Worm (Caenorhabditis elegans) whole organism, L4 larva: Measurements from ENCODE around the gene twk-10.

ENCODE experiments used
- D1046.2 ChIP-seq: fragments of 200-800 bp; sonication (Bioruptor generic); IDR thresholded peaks from 2 replicates; pipeline ENCODE4 v1.3.6; 2022; ENCODE audit warnings: missing genetic modification characterization, missing compliant biosample characterization
- Y105C5A.15 ChIP-seq: fragments of 200-800 bp; sonication (Bioruptor generic); IDR thresholded peaks from 2 replicates; pipeline ENCODE4 v1.3.6; 2022; ENCODE audit warnings: missing genetic modification characterization, missing compliant biosample characterization
- ZK337.2 ChIP-seq: fragments of 200-800 bp; sonication (Bioruptor generic); IDR thresholded peaks from 2 replicates; pipeline ENCODE4 v1.3.6; 2022; ENCODE audit warnings: missing genetic modification reagents, missing genetic modification characterization, missing compliant biosample characterization
- ZK546.5 ChIP-seq, 2 experiments: sonication (generic microtip); optimal IDR thresholded peaks; 2 replicates each; lab custom pipeline; 2017; ENCODE audit warnings: missing biosample characterization in 2 of 2, missing genetic modification characterization in 2 of 2
- aha-1 ChIP-seq: fragments of 150-350 bp; peaks from one replicate; lab custom pipeline; 2014; ENCODE audit warnings: missing biosample characterization, missing genetic modification characterization
- aly-2 ChIP-seq: sonication (generic microtip); optimal IDR thresholded peaks from 2 replicates; lab custom pipeline; 2018; ENCODE audit warnings: missing biosample characterization, missing genetic modification characterization
- arid-1 ChIP-seq: fragments of 200-800 bp; sonication (Bioruptor generic); conservative IDR thresholded peaks from 2 replicates; pipeline ENCODE4 v1.3.6; 2022; ENCODE audit warnings: missing genetic modification reagents, missing genetic modification characterization, missing compliant biosample characterization
- attf-4 ChIP-seq: sonication (generic microtip); optimal IDR thresholded peaks from 3 replicates; lab custom pipeline; 2017; ENCODE audit warnings: missing biosample characterization, missing genetic modification characterization
- ceh-20 ChIP-seq: fragments of 200-800 bp; sonication (Bioruptor generic); IDR thresholded peaks from 2 replicates; pipeline ENCODE4 v1.3.6; 2022; ENCODE audit warnings: missing genetic modification reagents, missing genetic modification characterization, missing compliant biosample characterization
- ceh-32 ChIP-seq: sonication (generic microtip); optimal IDR thresholded peaks from 2 replicates; lab custom pipeline; 2016; ENCODE audit warnings: mild to moderate bottlenecking, missing genetic modification characterization, missing compliant biosample characterization; ENCODE audit not compliant: poor library complexity
- ces-1 ChIP-seq: fragments of 150-350 bp; sonication (generic microtip); optimal IDR thresholded peaks from 4 replicates; lab custom pipeline; 2014; ENCODE audit warnings: missing biosample characterization, missing genetic modification reagents, missing genetic modification characterization
- daf-12 ChIP-seq: fragments of 150-350 bp; optimal IDR thresholded peaks from 2 replicates; lab custom pipeline; 2014; ENCODE audit warnings: missing biosample characterization, missing genetic modification reagents, missing genetic modification characterization
- daf-16 ChIP-seq, 3 experiments: sonication (generic microtip); optimal IDR thresholded peaks; 2 replicates each; lab custom pipeline; 2016 to 2017; ENCODE audit warnings: missing genetic modification characterization in 3 of 3, missing genetic modification reagents in 3 of 3, mild to moderate bottlenecking in 2 of 3, missing compliant biosample characterization in 2 of 3, missing biosample characterization in 1 of 3, moderate library complexity in 1 of 3
- dve-1 ChIP-seq: sonication (generic microtip); optimal IDR thresholded peaks from 2 replicates; lab custom pipeline; 2017; ENCODE audit warnings: antibody characterized with exemption, mild to moderate bottlenecking, missing genetic modification characterization, missing compliant biosample characterization; ENCODE audit not compliant: insufficient read depth
- egl-27 ChIP-seq: sonication (generic microtip); optimal IDR thresholded peaks from 3 replicates; lab custom pipeline; 2017; ENCODE audit warnings: missing biosample characterization, missing genetic modification reagents, missing genetic modification characterization
- egl-43 ChIP-seq: fragments of 200-800 bp; sonication (Bioruptor generic); IDR thresholded peaks from 2 replicates; pipeline ENCODE4 v1.3.6; 2022; ENCODE audit warnings: missing genetic modification reagents, missing genetic modification characterization, missing compliant biosample characterization
- fkh-10 ChIP-seq: fragments of 150-350 bp; optimal IDR thresholded peaks from 2 replicates; lab custom pipeline; 2014; ENCODE audit warnings: missing biosample characterization, missing genetic modification reagents, missing genetic modification characterization
- fos-1 ChIP-seq: fragments of 150-350 bp; optimal IDR thresholded peaks from 2 replicates; lab custom pipeline; 2014; ENCODE audit warnings: missing biosample characterization, missing genetic modification characterization
- gei-8 ChIP-seq: fragments of 200-800 bp; sonication (Bioruptor generic); optimal IDR thresholded peaks from 2 replicates; lab custom pipeline; 2018; ENCODE audit warnings: mild to moderate bottlenecking, missing genetic modification characterization, missing compliant biosample characterization
- hlh-11 ChIP-seq: fragments of 200-800 bp; sonication (Bioruptor generic); optimal IDR thresholded peaks from 2 replicates; lab custom pipeline; 2018; ENCODE audit warnings: mild to moderate bottlenecking, missing genetic modification characterization, missing compliant biosample characterization
- hlh-30 ChIP-seq: sonication (generic microtip); optimal IDR thresholded peaks from 2 replicates; lab custom pipeline; 2017; ENCODE audit warnings: antibody characterized with exemption, mild to moderate bottlenecking, missing genetic modification characterization, missing compliant biosample characterization; ENCODE audit not compliant: insufficient read depth
- hmg-1.1 ChIP-seq: fragments of 200-800 bp; sonication (Bioruptor generic); IDR thresholded peaks from 2 replicates; pipeline ENCODE4 v1.3.6; 2022; ENCODE audit warnings: missing genetic modification reagents, missing genetic modification characterization, missing compliant biosample characterization
- lin-1 ChIP-seq: fragments of 200-800 bp; sonication (Bioruptor generic); IDR thresholded peaks from 2 replicates; pipeline ENCODE4 v1.3.6; 2022; ENCODE audit warnings: missing genetic modification reagents, missing genetic modification characterization, missing compliant biosample characterization
- lin-15B ChIP-seq: fragments of 150-350 bp; sonication (generic microtip); optimal IDR thresholded peaks from 3 replicates; lab custom pipeline; 2014; ENCODE audit warnings: missing biosample characterization, missing genetic modification characterization
- lir-3 ChIP-seq: sonication (generic microtip); optimal IDR thresholded peaks from 2 replicates; lab custom pipeline; 2016; ENCODE audit warnings: mild to moderate bottlenecking, missing genetic modification characterization, missing compliant biosample characterization
- madf-5 ChIP-seq, 2 experiments: fragments of 200-800 bp; sonication (Bioruptor generic); IDR thresholded peaks; 2 replicates each; pipeline ENCODE4 v1.3.6; 2022; ENCODE audit warnings: missing compliant biosample characterization in 2 of 2, missing genetic modification characterization in 2 of 2
- mep-1 ChIP-seq: fragments of 150-350 bp; sonication (generic microtip); optimal IDR thresholded peaks from 3 replicates; lab custom pipeline; 2014; ENCODE audit warnings: missing biosample characterization, missing genetic modification characterization
- mes-2 ChIP-seq: sonication (generic microtip); optimal IDR thresholded peaks from 2 replicates; lab custom pipeline; 2016; ENCODE audit warnings: missing genotype, mild to moderate bottlenecking, missing genetic modification characterization, missing compliant biosample characterization; ENCODE audit not compliant: poor library complexity, severe bottlenecking
- mxl-2 ChIP-seq: fragments of 200-800 bp; sonication (Bioruptor generic); conservative IDR thresholded peaks from 2 replicates; pipeline ENCODE4 v1.3.6; 2022; ENCODE audit warnings: missing genetic modification reagents, missing genetic modification characterization, missing compliant biosample characterization
- mxl-3 ChIP-seq: fragments of 200-800 bp; sonication (Bioruptor generic); optimal IDR thresholded peaks from 2 replicates; lab custom pipeline; 2018; ENCODE audit warnings: mild to moderate bottlenecking, missing genetic modification characterization, missing compliant biosample characterization
- nhr-25 ChIP-seq: sonication (generic microtip); optimal IDR thresholded peaks from 2 replicates; lab custom pipeline; 2017; ENCODE audit warnings: missing genetic modification characterization, mild to moderate bottlenecking, missing compliant biosample characterization, antibody characterized with exemption, moderate library complexity, borderline replicate concordance; ENCODE audit not compliant: insufficient read depth
- nhr-28 ChIP-seq: fragments of 150-350 bp; optimal IDR thresholded peaks from 2 replicates; lab custom pipeline; 2014; ENCODE audit warnings: missing biosample characterization, missing genetic modification characterization
- nhr-42 ChIP-seq: fragments of 200-800 bp; sonication (Bioruptor generic); IDR thresholded peaks from 2 replicates; pipeline ENCODE4 v1.3.6; 2022; ENCODE audit warnings: missing genetic modification characterization, missing compliant biosample characterization
- nhr-77 ChIP-seq: fragments of 150-350 bp; optimal IDR thresholded peaks from 2 replicates; lab custom pipeline; 2014; ENCODE audit warnings: missing biosample characterization, missing genetic modification characterization
- pha-4 ChIP-seq, 2 experiments: fragments of 150-350 bp in 1 of 2; fragments of 200-800 bp in 1 of 2; sonication (Bioruptor generic) in 1 of 2; IDR thresholded peaks in 1 of 2; optimal IDR thresholded peaks in 1 of 2; 2 replicates each; pipeline versions ENCODE4 v1.3.6 to Lab custom; 2014 to 2022; ENCODE audit warnings: missing genetic modification characterization in 2 of 2, missing genetic modification reagents in 2 of 2, missing biosample characterization in 1 of 2, missing compliant biosample characterization in 1 of 2
- php-3 ChIP-seq: fragments of 200-800 bp; sonication (Bioruptor generic); IDR thresholded peaks from 2 replicates; pipeline ENCODE4 v1.3.6; 2022; ENCODE audit warnings: missing genetic modification reagents, missing genetic modification characterization, missing compliant biosample characterization
- pqm-1 ChIP-seq: sonication (generic microtip); optimal IDR thresholded peaks from 2 replicates; lab custom pipeline; 2017; ENCODE audit warnings: missing biosample characterization, missing genetic modification characterization
- rbr-2 ChIP-seq: sonication (generic microtip); optimal IDR thresholded peaks from 2 replicates; lab custom pipeline; 2016; ENCODE audit warnings: missing genotype, missing genetic modification characterization, missing compliant biosample characterization
- saeg-2 ChIP-seq: fragments of 200-800 bp; sonication (Bioruptor generic); IDR thresholded peaks from 2 replicates; pipeline ENCODE4 v1.3.6; 2022; ENCODE audit warnings: missing genetic modification reagents, missing genetic modification characterization, missing compliant biosample characterization
- set-16 ChIP-seq: fragments of 200-800 bp; sonication (Bioruptor generic); IDR thresholded peaks from 2 replicates; pipeline ENCODE4 v1.3.6; 2022; ENCODE audit warnings: missing genetic modification reagents, missing genetic modification characterization, missing compliant biosample characterization
- snpc-1.2 ChIP-seq: fragments of 200-800 bp; sonication (Bioruptor generic); IDR thresholded peaks from 2 replicates; pipeline ENCODE4 v1.3.6; 2022; ENCODE audit warnings: missing genetic modification reagents, missing genetic modification characterization, missing compliant biosample characterization
- spr-3 ChIP-seq: fragments of 200-800 bp; sonication (Bioruptor generic); optimal IDR thresholded peaks from 2 replicates; lab custom pipeline; 2018; ENCODE audit warnings: mild to moderate bottlenecking, missing genetic modification characterization, missing compliant biosample characterization
- tra-1 ChIP-seq: fragments of 200-800 bp; sonication (Bioruptor generic); IDR thresholded peaks from 2 replicates; pipeline ENCODE4 v1.3.6; 2022; ENCODE audit warnings: missing genetic modification reagents, missing genetic modification characterization, missing compliant biosample characterization
- vab-7 ChIP-seq: fragments of 200-800 bp; sonication (Bioruptor generic); IDR thresholded peaks from 2 replicates; pipeline ENCODE4 v1.3.6; 2022; ENCODE audit warnings: missing genetic modification reagents, missing genetic modification characterization, missing compliant biosample characterization
- zfp-3 ChIP-seq: fragments of 200-800 bp; sonication (Bioruptor generic); conservative IDR thresholded peaks from 2 replicates; pipeline ENCODE4 v1.3.6; 2022; ENCODE audit warnings: missing genetic modification reagents, missing genetic modification characterization, missing compliant biosample characterization
- zip-11 ChIP-seq: fragments of 200-800 bp; sonication (Bioruptor generic); IDR thresholded peaks from 2 replicates; pipeline ENCODE4 v1.3.6; 2022; ENCODE audit warnings: missing genetic modification characterization, missing compliant biosample characterization

The twk-10 gene

DNA sequence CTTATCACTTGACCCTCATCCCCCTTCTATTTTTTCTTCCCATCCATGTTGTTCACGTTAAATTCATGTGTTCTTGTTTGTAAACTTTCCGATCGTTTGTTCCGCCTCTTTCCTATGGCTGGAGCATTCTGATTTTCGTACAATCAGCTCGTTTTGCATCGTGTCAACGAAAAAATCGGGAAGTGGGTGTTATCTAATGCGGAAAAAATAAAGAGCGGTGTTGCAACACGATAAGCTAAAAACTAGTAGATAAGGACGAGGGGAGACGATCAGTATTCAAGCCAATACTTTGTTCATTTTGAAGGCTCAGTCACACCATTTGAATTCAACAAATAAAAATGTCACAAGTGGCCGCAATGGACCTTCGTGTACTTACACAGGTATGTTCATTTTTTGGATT lies 27.4 kb upstream of the twk-10 start, which contains the start of gene acs-1 (continued):
- TF ChIP-seq lin-1 (0 out of 2 replicates have a peak, but pooled peaks have one; percentile 28), hlh-11 (peak; percentile 86), mes-2 (tag; lab: Kevin White, UChicago) (no peak), nhr-42 (no peak), ces-1 (no peak), lin-15B (tag; lab: Kevin White, UChicago) (no peak), madf-5 (GFP tag; IDR thresholded peaks at IDR 0.05; lab: Robert Waterston, UW) (no peak), egl-27 (no peak), php-3 (no peak), mxl-2 (no peak), zfp-3 (GFP tag; lab: Robert Waterston, UW) (no peak), fos-1 (tag; lab: Kevin White, UChicago) (no peak), ZK546.5 (tag; optimal IDR thresholded peaks at IDR 0.05; lab: Kevin White, UChicago) (no peak), mxl-3 (GFP tag; lab: Kevin White, UChicago) (peak; percentile 52), tra-1 (GFP tag; lab: Robert Waterston, UW) (peak; percentile 54; the same call in 1 of the 2 replicates), Y105C5A.15 (GFP tag; lab: Robert Waterston, UW) (no peak), lir-3 (no peak), arid-1 (GFP tag; lab: Robert Waterston, UW) (no peak), snpc-1.2 (no peak), pha-4 (GFP tag; IDR thresholded peaks at IDR 0.05; lab: Robert Waterston, UW) (no peak), pha-4 (tag; optimal IDR thresholded peaks at IDR 0.05; lab: Kevin White, UChicago) (no peak), pqm-1 (tag; lab: Kevin White, UChicago) (peak; percentile 80), nhr-77 (tag; lab: Kevin White, UChicago) (peak; percentile 6), zip-11 (GFP tag; lab: Robert Waterston, UW) (no peak), dve-1 (peak; percentile 63), fkh-10 (GFP tag; lab: Kevin White, UChicago) (no peak), hmg-1.1 (GFP tag; lab: Robert Waterston, UW) (no peak), hlh-30 (tag; lab: Kevin White, UChicago) (no peak), attf-4 (tag; lab: Kevin White, UChicago) (no peak), set-16 (GFP tag; lab: Robert Waterston, UW) (no peak)

ce11 chrV:6533030-6533429 lies 19.1 kb upstream of the twk-10 start, which contains the start of gene hpo-26:
Gene hpo-26, minus strand, starts transcription at chrV:6533060.
- peak; percentile 5 for TF ChIP-seq mes-2 (tag; lab: Kevin White, UChicago)
- TF ChIP-seq daf-12 (tag; lab: Kevin White, UChicago): no peak
- 0 out of 2 replicates have a peak, but pooled peaks have one; percentile 4 for TF ChIP-seq egl-43 (GFP tag; lab: Robert Waterston, UW)
- TF ChIP-seq daf-16 (GFP tag; optimal IDR thresholded peaks at IDR 0.05; lab: Kevin White, UChicago): no peak
- TF ChIP-seq daf-16 (tag; optimal IDR thresholded peaks at IDR 0.05; lab: Kevin White, UChicago): peak; percentile 75

DNA sequence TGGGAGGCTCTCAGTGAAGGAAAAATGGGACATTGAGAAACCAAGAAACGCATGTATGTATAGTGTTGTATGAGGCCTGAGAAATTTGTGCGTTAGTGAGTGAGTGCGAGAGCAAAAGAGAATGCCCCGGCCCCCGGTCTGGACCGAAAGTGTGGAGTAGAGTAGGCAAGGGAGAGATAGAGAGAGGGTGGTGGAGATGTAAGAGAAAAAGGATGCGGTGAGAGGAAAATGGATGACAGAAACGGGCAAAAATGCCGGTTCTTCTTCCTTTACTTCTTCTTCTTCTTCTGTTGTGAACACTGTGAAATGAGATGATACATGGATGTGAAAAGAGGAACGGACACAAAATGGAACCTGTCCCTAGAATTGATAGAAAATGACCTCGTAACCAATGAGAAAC lies 13.8 kb upstream of the twk-10 start:
- TF ChIP-seq ceh-20 (GFP tag; lab: Robert Waterston, UW) (no peak), mxl-3 (GFP tag; lab: Kevin White, UChicago) (peak; percentile 57), aha-1 (tag; lab: Kevin White, UChicago) (no peak), aly-2 (no peak), spr-3 (GFP tag; lab: Kevin White, UChicago) (no peak), hmg-1.1 (GFP tag; lab: Robert Waterston, UW) (peak; percentile 44; the same call in 1 of the 2 replicates), daf-16 (GFP tag; optimal IDR thresholded peaks at IDR 0.05; lab: Kevin White, UChicago) (no peak), daf-16 (tag; optimal IDR thresholded peaks at IDR 0.05; lab: Kevin White, UChicago) (peak; percentile 28), pha-4 (GFP tag; IDR thresholded peaks at IDR 0.05; lab: Robert Waterston, UW) (no peak), pha-4 (tag; optimal IDR thresholded peaks at IDR 0.05; lab: Kevin White, UChicago) (no peak), rbr-2 (tag; lab: Kevin White, UChicago) (peak; percentile 51), vab-7 (GFP tag; lab: Robert Waterston, UW) (no peak), mep-1 (tag; lab: Kevin White, UChicago) (peak; percentile 6), snpc-1.2 (no peak), D1046.2 (GFP tag; lab: Robert Waterston, UW) (no peak), ceh-32 (tag; lab: Kevin White, UChicago) (no peak), gei-8 (GFP tag; lab: Kevin White, UChicago) (no peak), nhr-28 (tag; lab: Kevin White, UChicago) (no peak), egl-27 (no peak), ZK337.2 (GFP tag; lab: Robert Waterston, UW) (no peak), saeg-2 (GFP tag; lab: Robert Waterston, UW) (no peak), egl-43 (GFP tag; lab: Robert Waterston, UW) (0 out of 2 replicates have a peak, but pooled peaks have one; percentile 58), nhr-25 (tag; lab: Kevin White, UChicago) (no peak)
